Worm (Caenorhabditis elegans): Measurements from ENCODE around the gene C24H12.8.

The C24H12.8 gene

DNA sequence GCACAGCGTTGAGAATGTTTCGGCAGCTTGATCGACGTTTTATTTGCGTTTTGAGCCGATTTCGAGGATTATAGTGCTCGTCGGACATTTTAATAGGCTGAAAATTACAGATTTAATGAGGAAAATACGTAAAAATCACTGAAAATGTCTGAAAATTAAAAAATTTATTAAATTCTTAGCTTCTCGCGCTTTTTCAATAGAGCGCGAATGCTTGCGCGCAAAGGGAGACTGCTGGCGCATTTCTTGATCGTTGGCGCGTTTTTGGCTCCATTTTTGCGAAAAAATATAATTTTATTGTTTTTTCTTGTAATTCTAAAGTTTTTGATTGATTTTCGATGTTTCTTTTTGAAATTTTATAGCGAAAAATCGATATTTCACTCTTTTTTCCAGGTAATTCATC, 12.2 kb downstream of the C24H12.8 start, which contains the start of the genes dnsn-1 and C24H12.4 (continued):
- peak; percentile 84 for TF ChIP-seq F49E8.2 (tag; optimal IDR thresholded peaks at IDR 0.05; ENCODE audit: borderline replicate concordance)
- peak; percentile 77 for TF ChIP-seq nhr-77 (tag; optimal IDR thresholded peaks at IDR 0.05)
- no peak for TF ChIP-seq zag-1 (tag; optimal IDR thresholded peaks at IDR 0.05)
- TF ChIP-seq hlh-30 (tag; optimal IDR thresholded peaks at IDR 0.05; ENCODE audit: insufficient read depth) = peak; percentile 82
- peak; percentile 75 for TF ChIP-seq zfp-3 (GFP tag; conservative IDR thresholded peaks at IDR 0.05)
- TF ChIP-seq egl-27 (tag; optimal IDR thresholded peaks at IDR 0.05) = no peak
- TF ChIP-seq gei-8 (GFP tag; optimal IDR thresholded peaks at IDR 0.05) = no peak
- TF ChIP-seq nhr-25 (tag; optimal IDR thresholded peaks at IDR 0.05; ENCODE audit: borderline replicate concordance, insufficient read depth) = peak; percentile 16
- no peak for TF ChIP-seq mxl-2 (GFP tag; conservative IDR thresholded peaks at IDR 0.05)
- peak; percentile 64 for TF ChIP-seq ama-1 (optimal IDR thresholded peaks at IDR 0.05)
- no peak for TF ChIP-seq mxl-3 (GFP tag; optimal IDR thresholded peaks at IDR 0.05)
- TF ChIP-seq nhr-28 (tag; optimal IDR thresholded peaks at IDR 0.05) = peak; percentile 76
- TF ChIP-seq nhr-11 (tag; optimal IDR thresholded peaks at IDR 0.05) = peak; percentile 82
- TF ChIP-seq mep-1 (tag; optimal IDR thresholded peaks at IDR 0.05) = peak; percentile 93
- TF ChIP-seq Y5F2A.4 (GFP tag; optimal IDR thresholded peaks at IDR 0.05) = no peak
- TF ChIP-seq lin-1 (GFP tag; IDR thresholded peaks at IDR 0.05) = peak; percentile 47; the same call in 1 of the 2 replicates
- TF ChIP-seq nhr-102 (tag; optimal IDR thresholded peaks at IDR 0.05) = peak; percentile 89
- TF ChIP-seq madf-5 (GFP tag; IDR thresholded peaks at IDR 0.05) = no peak
- no peak for TF ChIP-seq pqm-1 (tag; optimal IDR thresholded peaks at IDR 0.05)
- TF ChIP-seq T26A8.4 (GFP tag; IDR thresholded peaks at IDR 0.05) = peak; percentile 89
- TF ChIP-seq hmg-1.1 (GFP tag; IDR thresholded peaks at IDR 0.05) = peak; percentile 83
- no peak for TF ChIP-seq mdt-29 (GFP tag; IDR thresholded peaks at IDR 0.05)
- peak; percentile 74 for TF ChIP-seq F10B5.3 (tag; optimal IDR thresholded peaks at IDR 0.05)
- peak; percentile 77 for TF ChIP-seq ceh-20 (GFP tag; IDR thresholded peaks at IDR 0.05)
- no peak for TF ChIP-seq daf-12 (tag; optimal IDR thresholded peaks at IDR 0.05)
- TF ChIP-seq lin-29 (GFP tag; IDR thresholded peaks at IDR 0.05) = no peak
- no peak for TF ChIP-seq ceh-62 (tag; optimal IDR thresholded peaks at IDR 0.05)
- TF ChIP-seq skn-1 (tag; optimal IDR thresholded peaks at IDR 0.05) = no peak
- TF ChIP-seq dve-1 (tag; optimal IDR thresholded peaks at IDR 0.05; ENCODE audit: insufficient read depth) = peak; percentile 97
- TF ChIP-seq duxl-1 (tag; optimal IDR thresholded peaks at IDR 0.05; ENCODE audit: poor library complexity) = peak; percentile 91
- TF ChIP-seq ceh-82 (tag; optimal IDR thresholded peaks at IDR 0.05) = no peak
- TF ChIP-seq ceh-32 (tag; optimal IDR thresholded peaks at IDR 0.05; ENCODE audit: poor library complexity) = peak; percentile 63
- peak; percentile 74 for TF ChIP-seq lin-13 (GFP tag; optimal IDR thresholded peaks at IDR 0.05)
- TF ChIP-seq nhr-76 (tag; optimal IDR thresholded peaks at IDR 0.05) = no peak
- no peak for TF ChIP-seq cey-2 (tag; optimal IDR thresholded peaks at IDR 0.05; ENCODE audit: borderline replicate concordance, insufficient read depth)
- TF ChIP-seq vab-7 (GFP tag; IDR thresholded peaks at IDR 0.05) = no peak
- peak in 1 of 2 experiments; percentile 33 for TF ChIP-seq ZK546.5 (tag; optimal IDR thresholded peaks at IDR 0.05)
- TF ChIP-seq Y75B8A.6 (GFP tag; IDR thresholded peaks at IDR 0.05) = no peak
- TF ChIP-seq aha-1 (tag) = peak; percentile 10
- TF ChIP-seq attf-4 (tag; optimal IDR thresholded peaks at IDR 0.05) = no peak
- peak in 1 of 2 experiments; percentile 96 for TF ChIP-seq lsy-2 (tag; optimal IDR thresholded peaks at IDR 0.05)
- TF ChIP-seq fos-1 (tag; optimal IDR thresholded peaks at IDR 0.05) = no peak
- TF ChIP-seq spr-1 (tag; optimal IDR thresholded peaks at IDR 0.05) = peak; percentile 80
- peak; percentile 73 for TF ChIP-seq ztf-7 (tag; optimal IDR thresholded peaks at IDR 0.05)
- TF ChIP-seq lin-15B (tag; optimal IDR thresholded peaks at IDR 0.05) = peak; percentile 70
- peak; percentile 77 for TF ChIP-seq dmd-6 (GFP tag; IDR thresholded peaks at IDR 0.05)
- no peak for TF ChIP-seq snpc-4 (tag; optimal IDR thresholded peaks at IDR 0.05)
- peak; percentile 37 for TF ChIP-seq zfp-2 (tag; optimal IDR thresholded peaks at IDR 0.05)
- peak; percentile 85 for TF ChIP-seq nhr-42 (GFP tag; IDR thresholded peaks at IDR 0.05)
- TF ChIP-seq jun-1 (tag; optimal IDR thresholded peaks at IDR 0.05) = peak; percentile 56
- TF ChIP-seq set-16 (GFP tag; IDR thresholded peaks at IDR 0.05) = no peak
- TF ChIP-seq nhr-10 (tag; optimal IDR thresholded peaks at IDR 0.05) = no peak
